Fruit fly (Drosophila melanogaster) whole organism, prepupa: ENCODE results near the gene Ppat-Dpck.

Experiments
- Hr39 ChIP-seq: fragments of 200-800 bp; sonication (Bioruptor generic); optimal IDR thresholded peaks from 2 replicates; lab custom pipeline; 2016; ENCODE audit warnings: missing biosample characterization, missing genetic modification characterization
- Lpt ChIP-seq: fragments of 200-800 bp; sonication (Bioruptor generic); optimal IDR thresholded peaks from 3 replicates; lab custom pipeline; 2016; ENCODE audit warnings: missing biosample characterization, missing genetic modification characterization

DNA sequence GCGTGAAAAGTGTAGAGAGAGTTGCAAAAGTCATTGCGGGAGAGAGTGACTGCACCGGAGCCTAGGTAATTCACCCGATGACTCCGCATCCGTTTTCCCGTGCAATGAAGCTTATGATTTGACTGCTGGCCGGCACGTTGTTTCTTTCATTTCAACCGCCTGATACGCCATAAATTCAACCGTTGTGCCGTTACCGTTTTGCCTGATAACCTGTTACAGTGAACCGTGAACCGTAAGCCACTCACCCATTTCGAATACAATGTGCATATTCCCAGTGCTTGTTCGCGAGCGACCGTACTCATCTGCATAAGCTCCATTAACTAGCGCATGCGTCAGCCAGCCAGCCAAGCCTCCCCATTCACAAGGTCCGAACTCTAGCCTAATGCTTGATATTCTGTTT, 6.2 kb upstream of the Ppat-Dpck start:
- TF ChIP-seq Lpt (GFP tag; lab: Kevin White, UChicago) (no peak), Hr39 (no peak)
